Worm (Caenorhabditis elegans) whole organism, L1 larva: ENCODE results near the gene W04H10.5.

Source experiments
- C04F5.9 ChIP-seq: sonication (generic microtip); optimal IDR thresholded peaks from 2 replicates; lab custom pipeline; 2016; ENCODE audit warnings: missing genetic modification characterization, missing compliant biosample characterization
- F16B12.6 ChIP-seq: fragments of 150-350 bp; optimal IDR thresholded peaks from 2 replicates; lab custom pipeline; 2014; ENCODE audit warnings: missing biosample characterization, missing genetic modification characterization
- alr-1 ChIP-seq: fragments of 200-800 bp; sonication (Bioruptor generic); optimal IDR thresholded peaks from 2 replicates; lab custom pipeline; 2018; ENCODE audit warnings: borderline replicate concordance, mild to moderate bottlenecking, missing genetic modification characterization, missing compliant biosample characterization
- aly-2 ChIP-seq: fragments of 150-350 bp; optimal IDR thresholded peaks from 2 replicates; lab custom pipeline; 2014; ENCODE audit warnings: missing biosample characterization, missing genetic modification characterization
- ama-1 ChIP-seq: fragments of 150-350 bp; optimal IDR thresholded peaks from 2 replicates; lab custom pipeline; 2014
- blmp-1 ChIP-seq: fragments of 150-350 bp; optimal IDR thresholded peaks from 2 replicates; lab custom pipeline; 2014; ENCODE audit warnings: missing biosample characterization, missing genetic modification characterization
- ceh-8 ChIP-seq: fragments of 200-800 bp; sonication (Bioruptor generic); optimal IDR thresholded peaks from 2 replicates; lab custom pipeline; 2018; ENCODE audit warnings: mild to moderate bottlenecking, missing genetic modification characterization, moderate library complexity, missing compliant biosample characterization
- ceh-90 ChIP-seq: sonication (generic microtip); optimal IDR thresholded peaks from 2 replicates; lab custom pipeline; 2016; ENCODE audit warnings: missing genetic modification characterization, missing compliant biosample characterization
- ces-1 ChIP-seq: fragments of 150-350 bp; optimal IDR thresholded peaks from 2 replicates; lab custom pipeline; 2014; ENCODE audit warnings: missing biosample characterization, missing genetic modification reagents, missing genetic modification characterization
- dpl-1 ChIP-seq, 3 experiments: fragments of 150-350 bp in 2 of 3; sonication (generic microtip) in 1 of 3; optimal IDR thresholded peaks; 2 replicates each; lab custom pipeline; 2014 to 2017; ENCODE audit warnings: missing biosample characterization in 3 of 3, missing genetic modification characterization in 3 of 3, missing genetic modification reagents in 3 of 3
- dsc-1 ChIP-seq: sonication (generic microtip); optimal IDR thresholded peaks from 2 replicates; lab custom pipeline; 2016; ENCODE audit warnings: mild to moderate bottlenecking, missing genetic modification characterization, missing compliant biosample characterization
- efl-1 ChIP-seq, 4 experiments: fragments of 150-350 bp; optimal IDR thresholded peaks in 3 of 4; peaks in 1 of 4; 1 replicate in 1 of 4; 2 replicates in 3 of 4; lab custom pipeline; 2014; ENCODE audit warnings: missing biosample characterization in 2 of 4, missing genetic modification characterization in 2 of 4, missing genetic modification reagents in 2 of 4
- efl-3 ChIP-seq: fragments of 200-800 bp; sonication (Bioruptor generic); optimal IDR thresholded peaks from 2 replicates; lab custom pipeline; 2018; ENCODE audit warnings: mild to moderate bottlenecking, missing genetic modification characterization, missing compliant biosample characterization
- egl-13 ChIP-seq: sonication (generic microtip); optimal IDR thresholded peaks from 2 replicates; lab custom pipeline; 2016; ENCODE audit warnings: missing genotype, missing genetic modification reagents, missing genetic modification characterization, missing compliant biosample characterization
- ets-5 ChIP-seq: fragments of 200-800 bp; sonication (Bioruptor generic); IDR thresholded peaks from 2 replicates; pipeline ENCODE4 v1.3.6; 2022; ENCODE audit warnings: missing genetic modification characterization, missing compliant biosample characterization
- isw-1 ChIP-seq: fragments of 200-800 bp; sonication (Bioruptor generic); IDR thresholded peaks from 2 replicates; pipeline ENCODE4 v1.3.6; 2022; ENCODE audit warnings: missing genetic modification characterization, missing compliant biosample characterization
- lin-13 ChIP-seq: fragments of 150-350 bp; optimal IDR thresholded peaks from 2 replicates; lab custom pipeline; 2014; ENCODE audit warnings: missing biosample characterization, missing genetic modification reagents, missing genetic modification characterization
- lin-15B ChIP-seq: fragments of 150-350 bp; sonication (generic microtip); optimal IDR thresholded peaks from 3 replicates; lab custom pipeline; 2014; ENCODE audit warnings: missing biosample characterization, missing genetic modification characterization
- lin-35 ChIP-seq, 2 experiments: fragments of 150-350 bp; optimal IDR thresholded peaks; 2 replicates each; lab custom pipeline; 2014; ENCODE audit warnings: missing biosample characterization in 2 of 2, missing genetic modification characterization in 2 of 2, missing genetic modification reagents in 2 of 2
- lin-39 ChIP-seq: fragments of 150-350 bp; optimal IDR thresholded peaks from 2 replicates; lab custom pipeline; 2014; ENCODE audit warnings: missing biosample characterization, missing genetic modification reagents, missing genetic modification characterization
- lsy-2 ChIP-seq, 2 experiments: fragments of 150-350 bp; optimal IDR thresholded peaks; 2 replicates each; lab custom pipeline; 2014; ENCODE audit warnings: missing biosample characterization in 2 of 2, missing genetic modification characterization in 2 of 2
- mef-2 ChIP-seq: fragments of 150-350 bp; optimal IDR thresholded peaks from 2 replicates; lab custom pipeline; 2014; ENCODE audit warnings: missing biosample characterization, missing genetic modification characterization
- nhr-11 ChIP-seq: fragments of 150-350 bp; optimal IDR thresholded peaks from 2 replicates; lab custom pipeline; 2014; ENCODE audit warnings: missing biosample characterization, missing genetic modification characterization
- nhr-19 ChIP-seq: fragments of 200-800 bp; sonication (Bioruptor generic); conservative IDR thresholded peaks from 2 replicates; pipeline ENCODE4 v1.3.6; 2022; ENCODE audit warnings: missing genetic modification characterization, missing compliant biosample characterization
- nhr-28 ChIP-seq: fragments of 150-350 bp; optimal IDR thresholded peaks from 2 replicates; lab custom pipeline; 2014; ENCODE audit warnings: missing biosample characterization, missing genetic modification characterization
- nhr-47 ChIP-seq: sonication (generic microtip); optimal IDR thresholded peaks from 2 replicates; lab custom pipeline; 2016; ENCODE audit warnings: mild to moderate bottlenecking, missing genetic modification characterization, moderate library complexity, missing compliant biosample characterization
- nhr-71 ChIP-seq: sonication (generic microtip); optimal IDR thresholded peaks from 2 replicates; lab custom pipeline; 2016; ENCODE audit warnings: mild to moderate bottlenecking, missing genetic modification characterization, moderate library complexity, missing compliant biosample characterization
- nhr-84 ChIP-seq: sonication (generic microtip); optimal IDR thresholded peaks from 2 replicates; lab custom pipeline; 2017; ENCODE audit warnings: missing biosample characterization, missing genetic modification characterization
- nhr-85 ChIP-seq: sonication (generic microtip); peaks from one replicate; lab custom pipeline; 2016; ENCODE audit warnings: missing genetic modification characterization, inconsistent platforms, missing compliant biosample characterization
- nhr-90 ChIP-seq: sonication (generic microtip); optimal IDR thresholded peaks from 2 replicates; lab custom pipeline; 2016; ENCODE audit warnings: mild to moderate bottlenecking, missing genetic modification characterization, missing compliant biosample characterization; ENCODE audit not compliant: poor library complexity
- rnt-1 ChIP-seq: sonication (generic microtip); optimal IDR thresholded peaks from 2 replicates; lab custom pipeline; 2016; ENCODE audit warnings: mild to moderate bottlenecking, missing genetic modification characterization, moderate library complexity, missing compliant biosample characterization
- skn-1 ChIP-seq: fragments of 150-350 bp; optimal IDR thresholded peaks from 2 replicates; lab custom pipeline; 2014; ENCODE audit warnings: missing biosample characterization, missing genetic modification characterization
- snpc-4 ChIP-seq: fragments of 150-350 bp; optimal IDR thresholded peaks from 2 replicates; lab custom pipeline; 2014; ENCODE audit warnings: missing biosample characterization, missing genetic modification characterization
- snu-23 ChIP-seq: sonication (generic microtip); optimal IDR thresholded peaks from 2 replicates; lab custom pipeline; 2016; ENCODE audit warnings: missing genetic modification characterization, missing compliant biosample characterization
- swsn-7 ChIP-seq: sonication (generic microtip); optimal IDR thresholded peaks from 2 replicates; lab custom pipeline; 2016; ENCODE audit warnings: missing genetic modification characterization, missing compliant biosample characterization
- unc-30 ChIP-seq: sonication (generic microtip); optimal IDR thresholded peaks from 2 replicates; lab custom pipeline; 2017; ENCODE audit warnings: missing biosample characterization, missing genetic modification characterization
- unc-62 ChIP-seq: fragments of 150-350 bp; optimal IDR thresholded peaks from 2 replicates; lab custom pipeline; 2014; ENCODE audit warnings: missing biosample characterization, missing genetic modification reagents, missing genetic modification characterization
- unc-86 ChIP-seq: sonication (generic microtip); optimal IDR thresholded peaks from 2 replicates; lab custom pipeline; 2016; ENCODE audit warnings: missing genetic modification characterization, missing compliant biosample characterization
- unc-98 ChIP-seq: fragments of 200-800 bp; sonication (Bioruptor generic); IDR thresholded peaks from 2 replicates; pipeline ENCODE4 v1.3.6; 2022; ENCODE audit warnings: missing genetic modification characterization, missing compliant biosample characterization
- vab-15 ChIP-seq: sonication (generic microtip); optimal IDR thresholded peaks from 2 replicates; lab custom pipeline; 2017; ENCODE audit warnings: missing genotype, mild to moderate bottlenecking, missing genetic modification characterization, missing compliant biosample characterization
- zip-4 ChIP-seq: fragments of 200-800 bp; sonication (Bioruptor generic); optimal IDR thresholded peaks from 2 replicates; lab custom pipeline; 2018; ENCODE audit warnings: mild to moderate bottlenecking, missing genetic modification characterization, moderate library complexity, missing compliant biosample characterization

The W04H10.5 gene

ce11 chrII:606033-606432 lies at the start of gene W04H10.5:
W04H10.5 (plus strand) TSS chrII:606333.
- TF ChIP-seq vab-15 (tag; lab: Kevin White, UChicago) (no peak), nhr-11 (tag; lab: Kevin White, UChicago) (no peak), lin-13 (no peak), C04F5.9 (tag; lab: Kevin White, UChicago) (no peak), lsy-2 (tag; optimal IDR thresholded peaks at IDR 0.05; lab: Kevin White, UChicago) (no peak), unc-30 (no peak), lin-35 (GFP tag; optimal IDR thresholded peaks at IDR 0.05; lab: Kevin White, UChicago) (no peak), nhr-28 (tag; lab: Kevin White, UChicago) (no peak), nhr-84 (tag; lab: Kevin White, UChicago) (no peak), ceh-8 (no peak)

- no peak for TF ChIP-seq egl-13 (tag; lab: Kevin White, UChicago)
- no peak for TF ChIP-seq unc-62
- no peak for TF ChIP-seq ceh-90 (tag; lab: Kevin White, UChicago)
- no peak for TF ChIP-seq ces-1 (GFP tag; lab: Kevin White, UChicago)
These were observed 37.4 kb upstream of the W04H10.5 start, which contains the start of gene W08F4.5 for ce11 chrII:568776-569175. W08F4.5 (minus strand) TSS chrII:568876.

- TF ChIP-seq ets-5 (GFP tag; lab: Robert Waterston, UW) (no peak), swsn-7 (tag; lab: Kevin White, UChicago) (no peak), efl-3 (GFP tag; lab: Kevin White, UChicago) (no peak), blmp-1 (tag; lab: Kevin White, UChicago) (peak; percentile 17)
These were observed 34.1 kb upstream of the W04H10.5 start, which contains the start of gene mlt-8 for ce11 chrII:572010-572409. mlt-8 (minus strand) TSS chrII:572110.

ce11 chrII:574064-574463 lies 32.1 kb upstream of the W04H10.5 start:
- TF ChIP-seq egl-13 (tag; lab: Kevin White, UChicago) (no peak), alr-1 (tag; lab: Kevin White, UChicago) (no peak), nhr-85 (peak; percentile 81), nhr-47 (tag; lab: Kevin White, UChicago) (no peak), dpl-1 (GFP tag; optimal IDR thresholded peaks at IDR 0.05; lab: Kevin White, UChicago) (no peak), unc-98 (GFP tag; lab: Robert Waterston, UW) (no peak), ceh-8 (no peak), blmp-1 (tag; lab: Kevin White, UChicago) (peak; percentile 90), snpc-4 (tag; lab: Kevin White, UChicago) (no peak), ama-1 (lab: Kevin White, UChicago) (no peak), lin-15B (tag; lab: Kevin White, UChicago) (no peak)

- TF ChIP-seq nhr-85 = peak; percentile 8
- no peak for TF ChIP-seq aly-2 (tag; lab: Kevin White, UChicago)
These were observed 28.5 kb upstream of the W04H10.5 start, which contains the start of gene W08F4.7 for ce11 chrII:577632-578031. W08F4.7 (minus strand) TSS chrII:577732.

ce11 chrII:578803-579202 lies 27.3 kb upstream of the W04H10.5 start:
- TF ChIP-seq efl-1 (optimal IDR thresholded peaks at IDR 0.05; lab: Kevin White, UChicago) (no peak), efl-1 (GFP tag; optimal IDR thresholded peaks at IDR 0.05 in 1 of 2; lab: Kevin White, UChicago) (peak in 1 of 2 experiments; percentile 89), nhr-28 (tag; lab: Kevin White, UChicago) (no peak)

ce11 chrII:580189-580643 lies 25.9 kb upstream of the W04H10.5 start, which contains the start of the genes cdc-37 and W08F4.3:
cdc-37 (minus strand) TSS chrII:580593.
W08F4.3 (plus strand) TSS chrII:580602.
- TF ChIP-seq lin-13 = no peak
- no peak for TF ChIP-seq zip-4 (GFP tag; lab: Kevin White, UChicago)
- peak; percentile 12 for TF ChIP-seq dsc-1 (tag; lab: Kevin White, UChicago)
- TF ChIP-seq nhr-71 (tag; lab: Kevin White, UChicago) = no peak
- peak; percentile 5 for TF ChIP-seq nhr-47 (tag; lab: Kevin White, UChicago)
- peak; percentile 46 for TF ChIP-seq rnt-1 (tag; lab: Kevin White, UChicago)
- no peak for TF ChIP-seq isw-1
- no peak for TF ChIP-seq lin-15B (tag; lab: Kevin White, UChicago)
- no peak for TF ChIP-seq lin-39 (tag; lab: Kevin White, UChicago)
- no peak for TF ChIP-seq nhr-19 (GFP tag; lab: Robert Waterston, UW)
- peak; percentile 94 for TF ChIP-seq F16B12.6 (tag; lab: Kevin White, UChicago)
- TF ChIP-seq dpl-1 (GFP tag; optimal IDR thresholded peaks at IDR 0.05; lab: Kevin White, UChicago) = peak in 2 of 3 experiments; percentile 44 to 50
- TF ChIP-seq unc-86 (tag; lab: Kevin White, UChicago) = no peak
- TF ChIP-seq snu-23 (GFP tag; lab: Kevin White, UChicago) = peak; percentile 21
- TF ChIP-seq nhr-90 (tag; lab: Kevin White, UChicago) = no peak
- TF ChIP-seq skn-1 = no peak
- no peak for TF ChIP-seq mef-2
